Fruit fly (Drosophila melanogaster) whole organism, wandering third instar larva: ENCODE data around the gene CG6791.

Experiments
- Abd-B ChIP-seq: fragments of >200 bp; optimal IDR thresholded peaks from 2 replicates; lab custom pipeline; 2017; ENCODE audit warnings: missing biosample characterization, missing genetic modification characterization
- CG32264 ChIP-seq: fragments of 200-800 bp; sonication (Bioruptor generic); optimal IDR thresholded peaks from 2 replicates; lab custom pipeline; 2016; ENCODE audit warnings: missing biosample characterization, missing genetic modification characterization
- CrebA ChIP-seq: fragments of 200-800 bp; sonication (Bioruptor generic); optimal IDR thresholded peaks from 2 replicates; lab custom pipeline; 2016; ENCODE audit warnings: missing biosample characterization, mild to moderate bottlenecking, missing genetic modification characterization, borderline replicate concordance
- Dfd ChIP-seq: fragments of >200 bp; optimal IDR thresholded peaks from 2 replicates; lab custom pipeline; 2017; ENCODE audit warnings: missing biosample characterization, missing genetic modification characterization
- Dif ChIP-seq: fragments of 200-275, 200-300 bp; sonication (Bioruptor generic); optimal IDR thresholded peaks from 2 replicates; lab custom pipeline; 2018; ENCODE audit warnings: missing biosample characterization, missing genetic modification characterization; ENCODE audit not compliant: partially characterized antibody
- GATAd ChIP-seq: sonication (Bioruptor generic); optimal IDR thresholded peaks from 2 replicates; lab custom pipeline; 2016; ENCODE audit warnings: missing biosample characterization, missing genetic modification characterization
- HLH106 ChIP-seq: fragments of 200-800 bp; optimal IDR thresholded peaks from 3 replicates; lab custom pipeline; 2019; ENCODE audit warnings: missing biosample characterization, mild to moderate bottlenecking, missing genetic modification characterization, moderate library complexity
- Hnf4 ChIP-seq: fragments of 200-800 bp; sonication (Bioruptor generic); optimal IDR thresholded peaks from 2 replicates; lab custom pipeline; 2016; ENCODE audit warnings: missing biosample characterization, mild to moderate bottlenecking, missing genetic modification characterization
- Hr78 ChIP-seq: fragments of >200 bp; optimal IDR thresholded peaks from 2 replicates; lab custom pipeline; 2017; ENCODE audit warnings: missing biosample characterization, missing genetic modification characterization
- Hr83 ChIP-seq: fragments of 200-300 bp; sonication (Bioruptor generic); optimal IDR thresholded peaks from 2 replicates; lab custom pipeline; 2016; ENCODE audit warnings: missing biosample characterization, mild to moderate bottlenecking, missing genetic modification characterization, moderate library complexity; ENCODE audit not compliant: poor library complexity, severe bottlenecking
- N ChIP-seq: fragments of >200 bp; optimal IDR thresholded peaks from 2 replicates; lab custom pipeline; 2018; ENCODE audit warnings: missing biosample characterization, missing external identifiers, missing genetic modification characterization
- OdsH ChIP-seq: fragments of 200-800 bp; sonication (Bioruptor generic); optimal IDR thresholded peaks from 2 replicates; lab custom pipeline; 2016; ENCODE audit warnings: missing biosample characterization, mild to moderate bottlenecking, missing genetic modification characterization
- Rel ChIP-seq, 2 experiments: fragments of 200-800 bp; sonication (Bioruptor generic) in 1 of 2; optimal IDR thresholded peaks; 2 replicates in 1 of 2; 3 replicates in 1 of 2; lab custom pipeline; 2016 to 2019; ENCODE audit warnings: mild to moderate bottlenecking in 2 of 2, missing biosample characterization in 2 of 2, missing genetic modification characterization in 2 of 2, moderate library complexity in 1 of 2
- Sp1 ChIP-seq: fragments of 200-800 bp; sonication (Bioruptor generic); optimal IDR thresholded peaks from 3 replicates; lab custom pipeline; 2019; ENCODE audit warnings: missing biosample characterization, mild to moderate bottlenecking, missing genetic modification characterization, moderate library complexity
- Vsx2 ChIP-seq: fragments of 200-300, 225-300 bp; sonication (Bioruptor generic); optimal IDR thresholded peaks from 2 replicates; lab custom pipeline; 2018; ENCODE audit warnings: missing biosample characterization, missing genetic modification characterization; ENCODE audit not compliant: partially characterized antibody
- br ChIP-seq: fragments of 200-800 bp; sonication (Bioruptor generic); optimal IDR thresholded peaks from 2 replicates; lab custom pipeline; 2016; ENCODE audit warnings: missing biosample characterization, missing genetic modification characterization
- dl ChIP-seq, 2 experiments: fragments of 175-275, 200-275 bp in 1 of 2; fragments of 200-275 bp in 1 of 2; sonication (Bioruptor generic); optimal IDR thresholded peaks; lab custom pipeline; 2018; ENCODE audit warnings: mild to moderate bottlenecking in 2 of 2, missing biosample characterization in 2 of 2, missing genetic modification characterization in 2 of 2, moderate library complexity in 2 of 2; ENCODE audit not compliant: partially characterized antibody in 2 of 2, insufficient read depth in 1 of 2
- dmrt93B ChIP-seq: fragments of 200-800 bp; sonication (Bioruptor generic); optimal IDR thresholded peaks from 2 replicates; lab custom pipeline; 2018; ENCODE audit warnings: missing biosample characterization, mild to moderate bottlenecking, missing genetic modification characterization
- ey ChIP-seq: fragments of 200-800 bp; sonication (Bioruptor generic); optimal IDR thresholded peaks from 2 replicates; lab custom pipeline; 2016; ENCODE audit warnings: missing biosample characterization, missing genetic modification characterization
- foxo ChIP-seq, 2 experiments: fragments of 200-800 bp; sonication (Bioruptor generic); optimal IDR thresholded peaks; 2 replicates in 1 of 2; 3 replicates in 1 of 2; lab custom pipeline; 2016 to 2017; ENCODE audit warnings: missing biosample characterization in 2 of 2, missing genetic modification characterization in 2 of 2
- h ChIP-seq: fragments of 200-800 bp; sonication (Bioruptor generic); optimal IDR thresholded peaks from 3 replicates; lab custom pipeline; 2016; ENCODE audit warnings: missing biosample characterization, mild to moderate bottlenecking, missing genetic modification characterization
- jim ChIP-seq: fragments of 175-275, 200-325 bp; sonication (Bioruptor generic); optimal IDR thresholded peaks from 2 replicates; lab custom pipeline; 2016; ENCODE audit warnings: missing biosample characterization, mild to moderate bottlenecking, missing genetic modification characterization
- lola ChIP-seq: fragments of >200 bp; optimal IDR thresholded peaks from 2 replicates; lab custom pipeline; 2017; ENCODE audit warnings: missing biosample characterization, missing genetic modification characterization
- psq ChIP-seq: fragments of 200-800 bp; sonication (Bioruptor generic); optimal IDR thresholded peaks from 3 replicates; lab custom pipeline; 2017; ENCODE audit warnings: missing biosample characterization, mild to moderate bottlenecking, missing genetic modification characterization, moderate library complexity
- rgr ChIP-seq: fragments of 200-800 bp; sonication (Bioruptor generic); optimal IDR thresholded peaks from 3 replicates; lab custom pipeline; 2016; ENCODE audit warnings: missing biosample characterization, mild to moderate bottlenecking, missing genetic modification characterization
- sage ChIP-seq: fragments of 200-800 bp; sonication (Bioruptor generic); optimal IDR thresholded peaks from 2 replicates; lab custom pipeline; 2016; ENCODE audit warnings: missing biosample characterization, mild to moderate bottlenecking, missing genetic modification characterization
- sv ChIP-seq: fragments of 200-800 bp; sonication (Bioruptor generic); optimal IDR thresholded peaks from 3 replicates; lab custom pipeline; 2016; ENCODE audit warnings: missing biosample characterization, missing genetic modification characterization
- usp ChIP-seq: fragments of >200 bp; optimal IDR thresholded peaks from 2 replicates; lab custom pipeline; 2017; ENCODE audit warnings: missing biosample characterization, missing genetic modification characterization
- woc ChIP-seq: sonication (Bioruptor generic); optimal IDR thresholded peaks from 2 replicates; lab custom pipeline; 2016; ENCODE audit warnings: missing biosample characterization, mild to moderate bottlenecking, missing genetic modification characterization

Gene CG6791

DNA sequence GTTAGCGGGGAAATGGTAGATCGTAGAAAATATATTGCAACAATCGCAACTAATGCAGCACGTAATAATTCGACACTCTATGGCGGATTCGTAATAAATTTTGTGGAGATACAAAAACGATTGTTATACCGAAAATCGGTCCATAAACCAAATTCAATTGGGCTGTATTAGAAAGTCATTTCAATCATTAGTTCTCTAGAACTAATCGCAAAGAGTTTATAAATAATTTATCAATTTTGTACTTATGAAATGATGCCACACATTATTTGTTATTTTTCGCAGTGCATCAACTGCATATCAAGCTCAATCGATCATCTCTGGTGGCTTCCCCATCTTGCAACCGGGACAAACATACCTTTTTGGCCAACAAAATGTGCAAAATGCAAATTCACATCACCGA lies 22.5 kb upstream of the CG6791 start:
- TF ChIP-seq sage (GFP tag; lab: Kevin White, UChicago) (no peak), GATAd (no peak), Dfd (no peak), Hnf4 (GFP tag; lab: Kevin White, UChicago) (no peak), jim (GFP tag; lab: Kevin White, UChicago) (no peak), h (GFP tag; lab: Kevin White, UChicago) (no peak), usp (GFP tag; lab: Kevin White, UChicago) (no peak), rgr (GFP tag; lab: Kevin White, UChicago) (no peak), OdsH (GFP tag; lab: Kevin White, UChicago) (no peak), woc (no peak), psq (no peak), Vsx2 (GFP tag; lab: Kevin White, UChicago) (no peak), lola (no peak), HLH106 (tag; lab: Kevin White, UChicago) (no peak)

DNA sequence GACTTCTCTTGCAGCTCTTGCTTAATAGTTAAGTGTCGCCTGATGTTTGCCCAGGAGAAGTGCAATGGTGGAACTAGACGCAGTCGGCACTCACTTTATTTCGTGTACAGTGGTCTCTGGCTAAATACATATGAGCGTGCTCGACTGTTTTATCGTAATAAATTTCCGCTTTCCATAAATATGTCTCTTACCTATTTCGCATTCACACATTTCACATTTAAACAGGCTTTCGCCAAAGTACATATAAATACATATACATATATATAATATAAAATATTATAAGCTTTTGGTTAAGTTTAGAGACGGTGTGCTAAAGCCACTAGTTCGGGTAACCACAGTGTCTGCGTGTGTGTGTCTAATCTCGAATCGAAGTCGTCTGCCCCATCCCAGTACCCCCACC lies 16.7 kb upstream of the CG6791 start:
- no peak for TF ChIP-seq woc
- no peak for TF ChIP-seq Rel (GFP tag; optimal IDR thresholded peaks at IDR 0.05; lab: Kevin White, UChicago)
- no peak for TF ChIP-seq Rel (tag; optimal IDR thresholded peaks at IDR 0.05; lab: Kevin White, UChicago)
- TF ChIP-seq Hr78 = no peak
- no peak for TF ChIP-seq Dif (GFP tag; lab: Kevin White, UChicago)
- TF ChIP-seq sage (GFP tag; lab: Kevin White, UChicago) = no peak
- TF ChIP-seq GATAd = no peak
- TF ChIP-seq CrebA (GFP tag; lab: Kevin White, UChicago) = no peak
- no peak for TF ChIP-seq Hnf4 (GFP tag; lab: Kevin White, UChicago)
- TF ChIP-seq foxo (GFP tag; optimal IDR thresholded peaks at IDR 0.05; lab: Kevin White, UChicago) = no peak
- no peak for TF ChIP-seq h (GFP tag; lab: Kevin White, UChicago)
- no peak for TF ChIP-seq Abd-B
- no peak for TF ChIP-seq dmrt93B (GFP tag; lab: Kevin White, UChicago)
- TF ChIP-seq CG32264 (GFP tag; lab: Kevin White, UChicago) = no peak
- TF ChIP-seq N (GFP tag; lab: Kevin White, UChicago) = no peak
- TF ChIP-seq Hr83 (GFP tag; lab: Kevin White, UChicago) = no peak

DNA sequence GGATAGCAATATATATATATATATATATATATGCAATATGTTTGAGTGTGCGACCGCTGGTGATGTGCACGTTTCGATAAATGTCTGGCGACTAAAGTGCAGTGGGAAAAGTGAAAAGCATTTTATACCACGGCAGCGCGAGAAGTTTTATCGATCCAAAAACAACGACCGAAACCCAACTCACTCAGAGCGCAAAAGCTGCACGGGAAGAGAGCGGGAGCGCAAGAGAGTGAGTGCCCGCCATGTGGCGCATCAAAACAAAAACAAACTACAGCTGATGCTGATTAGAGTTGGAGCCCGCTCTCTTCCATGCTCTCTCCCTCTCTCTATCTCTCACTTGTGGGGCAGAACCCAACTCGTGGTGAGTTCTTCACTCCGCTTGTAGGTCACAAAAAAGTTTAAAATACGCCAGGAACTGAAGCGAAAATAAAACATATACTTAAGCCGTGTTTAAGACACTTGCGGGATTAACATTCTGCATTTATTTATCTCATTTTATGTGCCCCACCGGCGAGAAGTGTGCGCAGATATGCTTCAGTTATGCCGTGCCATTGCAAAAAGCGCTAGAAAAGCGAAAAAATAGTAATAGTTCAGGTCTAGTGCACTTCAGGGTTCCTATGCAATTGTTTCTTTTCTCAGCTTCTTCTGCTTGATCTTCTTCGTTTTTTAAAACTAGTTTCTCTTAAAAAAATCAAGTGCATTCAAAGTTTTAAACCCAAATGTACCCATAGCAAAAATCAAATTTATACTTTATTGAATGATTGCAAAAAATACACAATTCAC lies 14.9 kb upstream of the CG6791 start:
- TF ChIP-seq Sp1 (GFP tag; lab: Kevin White, UChicago) (no peak), br (GFP tag; lab: Kevin White, UChicago) (no peak), dl (GFP tag; optimal IDR thresholded peaks at IDR 0.05; lab: Kevin White, UChicago; ENCODE audit: insufficient read depth in 1 of 2, partially characterized antibody in 2 of 2) (peak; percentile 87 to 88), Dif (GFP tag; lab: Kevin White, UChicago) (peak; percentile 94), Vsx2 (GFP tag; lab: Kevin White, UChicago) (peak; percentile 81), jim (GFP tag; lab: Kevin White, UChicago) (no peak)

DNA sequence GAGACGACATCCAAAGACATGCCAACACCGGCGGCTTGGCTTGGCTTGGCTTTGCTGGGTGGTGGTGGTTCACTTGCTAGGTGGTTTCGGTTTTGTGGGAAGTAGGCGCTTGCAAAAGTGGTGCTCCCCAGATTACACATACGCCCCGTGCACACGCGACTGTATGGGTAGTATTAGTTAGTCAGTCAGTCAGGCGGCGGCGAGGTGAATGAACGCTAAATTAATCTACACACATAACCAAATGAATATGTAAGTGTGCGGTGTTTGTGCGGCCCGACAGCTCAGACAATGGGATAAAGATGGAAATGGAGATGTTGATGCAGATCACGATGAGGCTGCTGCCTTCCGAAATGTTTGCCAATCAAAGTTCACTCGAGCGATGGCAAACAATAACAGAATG lies 13.2 kb upstream of the CG6791 start:
- TF ChIP-seq br (GFP tag; lab: Kevin White, UChicago) (no peak), h (GFP tag; lab: Kevin White, UChicago) (no peak), Hr83 (GFP tag; lab: Kevin White, UChicago) (no peak), Abd-B (no peak), Dif (GFP tag; lab: Kevin White, UChicago) (no peak), woc (no peak), sv (GFP tag; lab: Kevin White, UChicago) (no peak), dmrt93B (GFP tag; lab: Kevin White, UChicago) (no peak), psq (no peak), ey (GFP tag; lab: Kevin White, UChicago) (no peak)
